Worm (Caenorhabditis elegans): ENCODE results near the gene dylt-3.

Gene dylt-3

DNA sequence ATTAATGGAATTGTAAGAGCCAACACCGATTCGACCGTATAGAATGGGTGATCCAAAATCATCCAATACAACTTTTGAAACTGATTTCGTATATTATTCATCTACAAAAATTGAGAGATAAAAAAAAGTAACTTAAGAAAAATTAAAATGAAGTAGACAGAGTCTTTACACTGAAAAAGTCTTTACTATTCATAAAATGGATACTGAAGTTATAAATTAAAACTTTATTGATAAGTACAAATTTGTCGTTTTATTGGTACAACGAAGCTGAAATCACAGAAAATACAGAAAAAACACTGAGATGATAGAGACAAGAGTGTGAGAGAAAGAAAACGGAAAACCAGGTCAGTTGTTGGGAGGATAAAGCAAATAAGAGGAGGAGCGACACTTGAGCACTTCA lies 32.8 kb downstream of the dylt-3 start, which contains the start of gene M110.10:
TSS of gene M110.10 (minus strand) at position 101 of the 400 bp plus-strand sequence.
- TF ChIP-seq lsy-2 (tag; optimal IDR thresholded peaks at IDR 0.05) (no peak), nhr-10 (tag; optimal IDR thresholded peaks at IDR 0.05) (no peak), mdl-1 (tag; optimal IDR thresholded peaks at IDR 0.05) (no peak), nhr-129 (tag; optimal IDR thresholded peaks at IDR 0.05) (no peak), ztf-11 (tag; optimal IDR thresholded peaks at IDR 0.05) (no peak), ZK546.5 (tag; optimal IDR thresholded peaks at IDR 0.05) (no peak), unc-55 (GFP tag; optimal IDR thresholded peaks at IDR 0.05) (no peak), F13H6.1 (tag; optimal IDR thresholded peaks at IDR 0.05) (no peak), mab-5 (tag; optimal IDR thresholded peaks at IDR 0.05) (no peak), nhr-237 (tag; optimal IDR thresholded peaks at IDR 0.05) (no peak), Y55F3AM.14 (GFP tag; optimal IDR thresholded peaks at IDR 0.05) (no peak)

DNA sequence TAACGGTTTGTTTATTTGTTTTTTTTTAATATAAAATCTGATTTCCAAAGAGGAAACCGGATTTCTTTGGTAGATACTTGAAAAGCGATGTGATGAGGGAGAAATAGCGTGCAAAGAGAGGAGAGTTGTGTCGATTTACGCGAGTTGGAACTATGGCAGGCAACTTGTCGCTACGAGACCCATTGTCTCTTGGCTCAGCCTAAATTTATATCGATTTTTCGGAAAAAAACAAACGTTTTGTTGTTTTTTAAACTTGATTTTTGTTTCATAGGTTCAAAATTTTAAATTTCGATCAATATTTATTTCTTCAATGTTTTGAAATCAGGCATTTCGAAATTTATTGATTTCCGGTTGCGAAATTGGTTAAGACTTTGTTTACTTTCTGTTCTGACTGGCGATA lies 34.9 kb downstream of the dylt-3 start, which contains the start of gene M110.3:
TSS of gene M110.3 (minus strand) at position 184 of the 400 bp plus-strand sequence.
- TF ChIP-seq zag-1 (tag; optimal IDR thresholded peaks at IDR 0.05) (no peak), unc-55 (GFP tag; optimal IDR thresholded peaks at IDR 0.05) (peak; percentile 70), ceh-16 (tag; optimal IDR thresholded peaks at IDR 0.05) (no peak), nhr-129 (tag; optimal IDR thresholded peaks at IDR 0.05) (peak; percentile 56), nhr-11 (tag; optimal IDR thresholded peaks at IDR 0.05) (no peak), Y55F3AM.14 (GFP tag; optimal IDR thresholded peaks at IDR 0.05) (no peak), unc-62 (GFP tag; optimal IDR thresholded peaks at IDR 0.05) (no peak), ama-1 (optimal IDR thresholded peaks at IDR 0.05) (no peak), nhr-6 (tag; optimal IDR thresholded peaks at IDR 0.05) (peak; percentile 38), lin-13 (GFP tag; optimal IDR thresholded peaks at IDR 0.05) (no peak), mbf-1 (tag; optimal IDR thresholded peaks at IDR 0.05) (no peak), skn-1 (tag; optimal IDR thresholded peaks at IDR 0.05) (no peak), lin-39 (tag; optimal IDR thresholded peaks at IDR 0.05) (no peak), nhr-25 (tag; optimal IDR thresholded peaks at IDR 0.05) (peak; percentile 25), ztf-11 (tag; optimal IDR thresholded peaks at IDR 0.05) (no peak), mab-5 (tag; optimal IDR thresholded peaks at IDR 0.05) (no peak), blmp-1 (tag; optimal IDR thresholded peaks at IDR 0.05; ENCODE audit: insufficient read depth) (no peak), nhr-77 (tag; optimal IDR thresholded peaks at IDR 0.05) (no peak), peb-1 (tag; optimal IDR thresholded peaks at IDR 0.05) (no peak), dmd-4 (tag; optimal IDR thresholded peaks at IDR 0.05) (no peak), snpc-4 (tag; optimal IDR thresholded peaks at IDR 0.05) (no peak), ztf-4 (tag; optimal IDR thresholded peaks at IDR 0.05) (no peak), sma-9 (GFP tag; optimal IDR thresholded peaks at IDR 0.05) (peak; percentile 49), sma-9 (tag; optimal IDR thresholded peaks at IDR 0.05) (no peak), R02D3.7 (tag; optimal IDR thresholded peaks at IDR 0.05) (peak; percentile 75), unc-39 (tag; optimal IDR thresholded peaks at IDR 0.05) (no peak), crh-2 (tag; optimal IDR thresholded peaks at IDR 0.05) (peak; percentile 51), nhr-237 (tag; optimal IDR thresholded peaks at IDR 0.05) (no peak), sem-4 (tag; optimal IDR thresholded peaks at IDR 0.05) (no peak), elt-1 (tag; optimal IDR thresholded peaks at IDR 0.05) (no peak), nhr-23 (tag; optimal IDR thresholded peaks at IDR 0.05) (no peak), ZK546.5 (tag; optimal IDR thresholded peaks at IDR 0.05) (no peak), nhr-21 (tag; optimal IDR thresholded peaks at IDR 0.05) (no peak), mdl-1 (tag; optimal IDR thresholded peaks at IDR 0.05) (no peak), nhr-10 (tag; optimal IDR thresholded peaks at IDR 0.05) (no peak), ceh-82 (tag; optimal IDR thresholded peaks at IDR 0.05) (no peak), C34F6.9 (tag; optimal IDR thresholded peaks at IDR 0.05) (peak; percentile 84), fos-1 (tag; optimal IDR thresholded peaks at IDR 0.05) (no peak), alr-1 (tag; optimal IDR thresholded peaks at IDR 0.05) (no peak), nhr-12 (tag; optimal IDR thresholded peaks at IDR 0.05) (no peak), aly-2 (tag; optimal IDR thresholded peaks at IDR 0.05) (no peak), sma-3 (GFP tag; optimal IDR thresholded peaks at IDR 0.05) (no peak), lin-11 (tag; optimal IDR thresholded peaks at IDR 0.05) (no peak), egl-27 (tag; optimal IDR thresholded peaks at IDR 0.05) (no peak), ztf-1 (GFP tag; conservative IDR thresholded peaks at IDR 0.05) (no peak), gmeb-1 (tag; optimal IDR thresholded peaks at IDR 0.05) (peak; percentile 51), elt-3 (tag; optimal IDR thresholded peaks at IDR 0.05) (no peak), lsy-2 (tag; optimal IDR thresholded peaks at IDR 0.05) (peak; percentile 25 to 86), F13H6.1 (tag; optimal IDR thresholded peaks at IDR 0.05) (peak; percentile 46)
